Worm (Caenorhabditis elegans): ENCODE results near the gene ztf-1.

ce11 chrIII:8811111-8811510 is 19.0 kb upstream of the ztf-1 start:
- no peak for TF ChIP-seq elt-2 (tag; optimal IDR thresholded peaks at IDR 0.05)
- TF ChIP-seq ztf-11 (tag; optimal IDR thresholded peaks at IDR 0.05): no peak
- no peak for TF ChIP-seq R02D3.7 (tag; optimal IDR thresholded peaks at IDR 0.05)
- no peak for TF ChIP-seq pha-4 (tag; optimal IDR thresholded peaks at IDR 0.05)
- no peak for TF ChIP-seq lin-15B (tag; optimal IDR thresholded peaks at IDR 0.05)
- TF ChIP-seq zag-1 (tag; optimal IDR thresholded peaks at IDR 0.05): no peak
- no peak for TF ChIP-seq sea-2 (GFP tag; optimal IDR thresholded peaks at IDR 0.05)
- no peak for TF ChIP-seq nhr-237 (tag; optimal IDR thresholded peaks at IDR 0.05)
- no peak for TF ChIP-seq snpc-4 (tag; optimal IDR thresholded peaks at IDR 0.05)
- no peak for TF ChIP-seq daf-12 (tag; optimal IDR thresholded peaks at IDR 0.05)
- TF ChIP-seq ceh-16 (tag; optimal IDR thresholded peaks at IDR 0.05): no peak
